Worm (Caenorhabditis elegans) whole organism, L4 larva: ENCODE measurements around the gene Y67D8C.6.

Experiments used
- T26A8.4 ChIP-seq: fragments of 200-800 bp; sonication (Bioruptor generic); IDR thresholded peaks from 2 replicates; pipeline ENCODE4 v1.3.6; 2022; ENCODE audit warnings: missing genetic modification characterization, missing compliant biosample characterization
- fkh-10 ChIP-seq: fragments of 150-350 bp; optimal IDR thresholded peaks from 2 replicates; lab custom pipeline; 2014; ENCODE audit warnings: missing biosample characterization, missing genetic modification reagents, missing genetic modification characterization
- fos-1 ChIP-seq: fragments of 150-350 bp; optimal IDR thresholded peaks from 2 replicates; lab custom pipeline; 2014; ENCODE audit warnings: missing biosample characterization, missing genetic modification characterization
- nhr-111 ChIP-seq: fragments of 200-800 bp; sonication (Bioruptor generic); optimal IDR thresholded peaks from 2 replicates; lab custom pipeline; 2018; ENCODE audit warnings: mild to moderate bottlenecking, missing genetic modification characterization, missing compliant biosample characterization
- nhr-76 ChIP-seq: fragments of 150-350 bp; optimal IDR thresholded peaks from 2 replicates; lab custom pipeline; 2014; ENCODE audit warnings: missing biosample characterization, missing genetic modification characterization
- sdz-12 ChIP-seq: fragments of 200-800 bp; sonication (Bioruptor generic); optimal IDR thresholded peaks from 2 replicates; lab custom pipeline; 2018; ENCODE audit warnings: mild to moderate bottlenecking, missing genetic modification characterization, missing compliant biosample characterization
- snpc-4 ChIP-seq: fragments of 150-350 bp; optimal IDR thresholded peaks from 2 replicates; lab custom pipeline; 2014; ENCODE audit warnings: missing biosample characterization, missing genetic modification characterization
- ztf-11 ChIP-seq: fragments of 150-350 bp; optimal IDR thresholded peaks from 2 replicates; lab custom pipeline; 2014; ENCODE audit warnings: missing biosample characterization, missing genetic modification characterization

DNA sequence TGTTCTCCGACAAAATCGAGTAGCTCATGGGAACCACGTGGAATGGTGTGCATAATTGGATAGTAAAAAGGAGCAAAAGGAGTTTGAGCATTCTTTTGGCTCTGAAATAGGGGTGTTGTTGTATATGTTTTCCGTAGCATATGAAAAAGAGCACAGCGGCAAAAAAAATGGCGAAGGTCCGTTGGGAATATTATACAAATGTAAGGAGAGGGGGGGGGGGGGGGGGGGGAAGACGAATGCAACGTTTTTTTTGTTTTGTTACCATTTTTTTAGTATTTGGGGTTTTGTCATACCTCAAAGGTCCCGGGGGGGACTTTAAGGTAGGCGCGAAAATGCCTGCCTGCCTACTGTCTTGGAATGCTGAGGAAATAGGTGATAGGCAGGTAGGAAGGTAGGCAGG, 34.3 kb downstream of the Y67D8C.6 start, which contains the start of gene ndnf-1:
- TF ChIP-seq fkh-10 (GFP tag; lab: Kevin White, UChicago): no peak
- TF ChIP-seq snpc-4 (tag; lab: Kevin White, UChicago): no peak
- TF ChIP-seq T26A8.4: no peak
- TF ChIP-seq sdz-12 (GFP tag; lab: Kevin White, UChicago): no peak
- no peak for TF ChIP-seq ztf-11 (tag; lab: Kevin White, UChicago)
- no peak for TF ChIP-seq nhr-76 (tag; lab: Kevin White, UChicago)
- no peak for TF ChIP-seq nhr-111
- TF ChIP-seq fos-1 (tag; lab: Kevin White, UChicago): no peak
